Fruit fly (Drosophila melanogaster) S2 (cell line): Measurements from ENCODE around the gene gkt.

Source experiments
- CG8478 ChIP-seq: fragments of >200 bp; optimal IDR thresholded peaks from 2 replicates; lab custom pipeline; 2018
- CTCF ChIP-seq, 2 experiments: fragments of >200 bp; optimal IDR thresholded peaks; 2 replicates each; lab custom pipeline; 2018

DNA sequence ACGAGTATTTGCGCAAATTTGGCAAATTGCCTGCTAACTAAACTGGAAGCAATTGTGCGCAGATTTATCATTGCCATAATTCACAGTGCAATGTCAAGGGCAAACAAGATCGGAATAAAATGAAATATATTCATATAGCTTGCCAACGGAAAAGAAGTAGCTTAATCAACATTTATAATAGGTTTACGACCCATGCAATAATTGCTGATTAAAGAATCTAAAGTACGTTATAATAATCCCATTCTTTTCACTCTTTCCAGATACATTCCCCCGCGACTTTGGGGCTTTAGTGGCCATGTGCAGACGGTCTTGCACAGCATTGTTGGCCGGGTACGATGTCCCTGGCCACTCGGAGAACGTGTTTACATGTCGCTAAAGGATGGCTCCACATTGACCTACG is 7.0 kb downstream of the gkt start:
- TF ChIP-seq CG8478 (lab: Kevin White, UChicago): no peak
- no peak for TF ChIP-seq CTCF (optimal IDR thresholded peaks at IDR 0.05; lab: Kevin White, UChicago)
